Worm (Caenorhabditis elegans): Measurements from ENCODE around the gene T08G5.15.

- no peak for TF ChIP-seq tbx-2 (tag; optimal IDR thresholded peaks at IDR 0.05)
- TF ChIP-seq pag-3 (tag; optimal IDR thresholded peaks at IDR 0.05; ENCODE audit: borderline replicate concordance), result no peak
- no peak for TF ChIP-seq F13H6.1 (tag; optimal IDR thresholded peaks at IDR 0.05)
- TF ChIP-seq pha-4 (tag; optimal IDR thresholded peaks at IDR 0.05), result no peak
- no peak for TF ChIP-seq ceh-14 (tag; optimal IDR thresholded peaks at IDR 0.05)
- no peak for TF ChIP-seq eyg-1 (tag; optimal IDR thresholded peaks at IDR 0.05)
- TF ChIP-seq fkh-10 (GFP tag; optimal IDR thresholded peaks at IDR 0.05), result no peak
- TF ChIP-seq C38D4.7 (GFP tag; optimal IDR thresholded peaks at IDR 0.05), result no peak
- TF ChIP-seq sox-2 (GFP tag; IDR thresholded peaks at IDR 0.05), result no peak
- no peak for TF ChIP-seq ceh-48 (tag; optimal IDR thresholded peaks at IDR 0.05)
- TF ChIP-seq gmeb-2 (tag; optimal IDR thresholded peaks at IDR 0.05), result no peak
- TF ChIP-seq hlh-13 (GFP tag; optimal IDR thresholded peaks at IDR 0.05), result no peak
- TF ChIP-seq zip-5 (tag; optimal IDR thresholded peaks at IDR 0.05), result no peak
- no peak for TF ChIP-seq pax-1 (tag; optimal IDR thresholded peaks at IDR 0.05)
Observed at ce11 chrV:13984828-13985227, 38.1 kb downstream of the T08G5.15 start, which contains the start of gene end-1.
